Fruit fly (Drosophila melanogaster) whole organism, pupa: ENCODE results near the gene Sdhaf3.
A peak's percentile ranks its signal among the peaks of the same experiment; 100 is the strongest.

ENCODE experiments used
- CG10348 ChIP-seq: fragments of 200-800 bp; sonication (Bioruptor generic); IDR thresholded peaks from 2 replicates; pipeline ENCODE4 v1.3.6; 2022; ENCODE audit warnings: missing biosample characterization, missing genetic modification characterization
- CG12605 ChIP-seq: fragments of 200-800 bp; sonication (Bioruptor generic); IDR thresholded peaks from 2 replicates; pipeline ENCODE4 v1.3.6; 2022; ENCODE audit warnings: missing biosample characterization, missing genetic modification characterization
- CG13204 ChIP-seq: fragments of 200-800 bp; sonication (Bioruptor generic); optimal IDR thresholded peaks from 2 replicates; lab custom pipeline; 2018; ENCODE audit warnings: missing biosample characterization, mild to moderate bottlenecking, missing genetic modification characterization, moderate library complexity
- CG14655 ChIP-seq: fragments of 200-800 bp; sonication (Bioruptor generic); optimal IDR thresholded peaks from 3 replicates; lab custom pipeline; 2017; ENCODE audit warnings: mild to moderate bottlenecking, missing biosample characterization, missing genetic modification reagents, missing genetic modification characterization
- CG15710 ChIP-seq: fragments of 200-800 bp; sonication (Bioruptor generic); optimal IDR thresholded peaks from 2 replicates; lab custom pipeline; 2018; ENCODE audit warnings: missing biosample characterization, mild to moderate bottlenecking, missing genetic modification characterization, moderate library complexity
- CG17806 ChIP-seq: fragments of 200-800 bp; sonication (Bioruptor generic); optimal IDR thresholded peaks from 2 replicates; lab custom pipeline; 2018; ENCODE audit warnings: missing biosample characterization, mild to moderate bottlenecking, missing genetic modification characterization, moderate library complexity
- CG32121 ChIP-seq: fragments of 200-800 bp; sonication (Bioruptor generic); IDR thresholded peaks from 2 replicates; pipeline ENCODE4 v1.3.6; 2022; ENCODE audit warnings: missing biosample characterization, missing genetic modification characterization
- CG34367 ChIP-seq: fragments of 200-800 bp; sonication (Bioruptor generic); optimal IDR thresholded peaks from 2 replicates; lab custom pipeline; 2018; ENCODE audit warnings: missing biosample characterization, mild to moderate bottlenecking, missing genetic modification characterization
- CG4496 ChIP-seq: fragments of 200-800 bp; sonication (Bioruptor generic); IDR thresholded peaks from 3 replicates; pipeline ENCODE4 v1.3.6; 2022; ENCODE audit warnings: missing biosample characterization, missing genetic modification characterization
- CG8159 ChIP-seq: fragments of 200-800 bp; sonication (Bioruptor generic); optimal IDR thresholded peaks from 3 replicates; lab custom pipeline; 2018; ENCODE audit warnings: missing biosample characterization, mild to moderate bottlenecking, missing genetic modification characterization, moderate library complexity
- CG8301 ChIP-seq: fragments of 200-800 bp; sonication (Bioruptor generic); optimal IDR thresholded peaks from 2 replicates; lab custom pipeline; 2018; ENCODE audit warnings: missing biosample characterization, mild to moderate bottlenecking, missing genetic modification characterization
- CG9948 ChIP-seq: fragments of 200-800 bp; sonication (Bioruptor generic); optimal IDR thresholded peaks from 2 replicates; lab custom pipeline; 2018; ENCODE audit warnings: missing biosample characterization, mild to moderate bottlenecking, missing genetic modification characterization, moderate library complexity
- D1 ChIP-seq: fragments of 200-800 bp; sonication (Bioruptor generic); optimal IDR thresholded peaks from 2 replicates; lab custom pipeline; 2018; ENCODE audit warnings: missing biosample characterization, mild to moderate bottlenecking, missing genetic modification characterization, moderate library complexity
- EcR ChIP-seq: fragments of 200-800 bp; sonication (Bioruptor generic); optimal IDR thresholded peaks from 3 replicates; lab custom pipeline; 2019; ENCODE audit warnings: missing biosample characterization, missing genetic modification characterization, mild to moderate bottlenecking, moderate library complexity, missing genetic modification reagents
- Ets98B ChIP-seq: fragments of 200-800 bp; sonication (Bioruptor generic); IDR thresholded peaks from 2 replicates; pipeline ENCODE4 v1.3.6; 2022; ENCODE audit warnings: missing biosample characterization, missing genetic modification characterization
- Pif1A ChIP-seq: fragments of 200-800 bp; sonication (Bioruptor generic); optimal IDR thresholded peaks from 3 replicates; lab custom pipeline; 2016; ENCODE audit warnings: missing biosample characterization, missing genetic modification characterization
- Pif1B ChIP-seq: fragments of 200-800 bp; sonication (Bioruptor generic); optimal IDR thresholded peaks from 3 replicates; lab custom pipeline; 2016; ENCODE audit warnings: missing biosample characterization, missing genetic modification characterization
- Snoo ChIP-seq: fragments of 200-800 bp; sonication (Bioruptor generic); optimal IDR thresholded peaks from 3 replicates; lab custom pipeline; 2017; ENCODE audit warnings: missing biosample characterization, mild to moderate bottlenecking, missing genetic modification characterization, inconsistent platforms
- fd96Ca ChIP-seq: fragments of 200-800 bp; sonication (Bioruptor generic); IDR thresholded peaks from 3 replicates; pipeline ENCODE4 v1.3.6; 2022; ENCODE audit warnings: missing biosample characterization, missing genetic modification characterization
- gl ChIP-seq: fragments of 200-800 bp; sonication (Bioruptor generic); optimal IDR thresholded peaks from 2 replicates; lab custom pipeline; 2018; ENCODE audit warnings: missing biosample characterization, mild to moderate bottlenecking, missing genetic modification characterization
- rn ChIP-seq: fragments of 200-800 bp; sonication (Bioruptor generic); IDR thresholded peaks from 2 replicates; pipeline ENCODE4 v1.3.6; 2022; ENCODE audit warnings: missing biosample characterization, missing genetic modification characterization

Sdhaf3 gene

DNA sequence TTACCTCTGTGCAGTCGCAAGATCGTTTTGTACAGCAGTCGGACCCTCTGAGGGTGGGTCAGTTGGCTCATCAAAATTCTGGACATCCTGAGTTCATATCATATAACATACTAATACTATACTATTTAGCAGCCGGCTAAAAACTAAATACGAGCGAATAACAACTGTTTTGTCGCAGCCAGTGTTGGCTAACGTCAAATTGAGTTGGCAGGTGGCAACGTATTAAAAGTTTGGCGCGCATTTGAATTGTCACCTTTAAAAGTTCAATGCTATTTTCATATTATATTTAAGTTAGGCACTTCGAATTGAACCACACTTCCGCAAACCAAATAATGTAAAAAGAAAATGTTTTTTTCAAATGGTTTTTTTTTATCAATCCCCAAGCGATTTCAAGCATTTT, at the start of gene Sdhaf3:
TSS of gene Sdhaf3 (minus strand) at position 177 of the 400 bp plus-strand sequence.
- TF ChIP-seq CG15710 (tag; lab: Kevin White, UChicago) (no peak), CG8301 (no peak), CG4496 (GFP tag; lab: Robert Waterston, UW) (no peak), CG14655 (GFP tag; lab: Kevin White, UChicago) (no peak), CG12605 (GFP tag; lab: Robert Waterston, UW) (no peak), CG10348 (GFP tag; lab: Robert Waterston, UW) (no peak), fd96Ca (GFP tag; lab: Robert Waterston, UW) (no peak), Pif1B (GFP tag; lab: Kevin White, UChicago) (no peak), EcR (GFP tag; lab: Kevin White, UChicago) (no peak), CG9948 (tag; lab: Kevin White, UChicago) (no peak), CG32121 (no peak), CG34367 (tag; lab: Kevin White, UChicago) (no peak), CG8159 (tag; lab: Kevin White, UChicago) (no peak), CG13204 (GFP tag; lab: Kevin White, UChicago) (no peak), Ets98B (no peak)

DNA sequence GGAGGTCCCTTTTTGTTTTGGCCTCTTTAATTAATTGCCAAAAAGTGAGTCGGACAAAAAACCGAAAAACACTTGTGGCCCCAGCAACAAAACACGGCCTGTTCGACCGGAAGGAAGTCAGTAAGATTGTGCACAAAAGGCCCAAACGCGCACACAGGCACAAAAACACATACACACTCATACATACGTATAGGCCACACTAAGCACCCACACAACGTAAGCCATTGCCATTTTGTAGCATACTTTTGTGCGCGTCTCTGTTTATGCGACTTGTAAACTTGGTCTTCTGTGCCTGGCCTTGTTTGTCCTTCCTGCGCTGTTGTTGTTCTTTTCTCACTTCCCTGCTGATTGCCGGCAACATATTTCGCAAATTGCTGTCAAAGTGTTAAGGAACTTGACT, 48.2 kb upstream of the Sdhaf3 start:
- TF ChIP-seq Ets98B (no peak), CG9948 (tag; lab: Kevin White, UChicago) (no peak), gl (tag; lab: Kevin White, UChicago) (no peak), CG15710 (tag; lab: Kevin White, UChicago) (no peak), CG13204 (GFP tag; lab: Kevin White, UChicago) (no peak), CG8301 (no peak), Pif1B (GFP tag; lab: Kevin White, UChicago) (no peak), Pif1A (GFP tag; lab: Kevin White, UChicago) (no peak)

DNA sequence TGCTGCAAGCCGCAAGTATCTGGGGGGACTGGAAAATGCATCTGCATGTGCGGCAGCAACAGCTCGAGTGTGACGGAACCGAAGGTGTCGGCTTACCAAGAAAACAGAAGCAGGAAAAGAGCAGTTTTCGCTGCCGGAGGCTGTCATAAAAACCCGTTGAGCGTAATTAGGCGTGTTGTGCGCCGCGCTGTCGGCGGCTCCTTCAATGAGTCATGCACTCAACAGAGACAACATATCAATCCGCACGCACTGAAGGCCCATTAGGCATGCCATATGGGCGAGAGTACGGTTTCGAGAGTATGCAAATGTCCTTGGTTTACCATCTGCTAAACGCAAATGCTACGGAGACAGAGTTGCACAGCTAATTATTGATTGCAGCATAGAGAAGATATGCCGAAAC, 46.2 kb upstream of the Sdhaf3 start:
- TF ChIP-seq CG10348 (GFP tag; lab: Robert Waterston, UW) (no peak), Pif1B (GFP tag; lab: Kevin White, UChicago) (no peak), gl (tag; lab: Kevin White, UChicago) (no peak), CG8159 (tag; lab: Kevin White, UChicago) (no peak), CG9948 (tag; lab: Kevin White, UChicago) (no peak), CG12605 (GFP tag; lab: Robert Waterston, UW) (no peak), EcR (GFP tag; lab: Kevin White, UChicago) (no peak), CG34367 (tag; lab: Kevin White, UChicago) (no peak), CG4496 (GFP tag; lab: Robert Waterston, UW) (no peak), Ets98B (no peak), CG14655 (GFP tag; lab: Kevin White, UChicago) (no peak), D1 (tag; lab: Kevin White, UChicago) (no peak), CG15710 (tag; lab: Kevin White, UChicago) (no peak)

DNA sequence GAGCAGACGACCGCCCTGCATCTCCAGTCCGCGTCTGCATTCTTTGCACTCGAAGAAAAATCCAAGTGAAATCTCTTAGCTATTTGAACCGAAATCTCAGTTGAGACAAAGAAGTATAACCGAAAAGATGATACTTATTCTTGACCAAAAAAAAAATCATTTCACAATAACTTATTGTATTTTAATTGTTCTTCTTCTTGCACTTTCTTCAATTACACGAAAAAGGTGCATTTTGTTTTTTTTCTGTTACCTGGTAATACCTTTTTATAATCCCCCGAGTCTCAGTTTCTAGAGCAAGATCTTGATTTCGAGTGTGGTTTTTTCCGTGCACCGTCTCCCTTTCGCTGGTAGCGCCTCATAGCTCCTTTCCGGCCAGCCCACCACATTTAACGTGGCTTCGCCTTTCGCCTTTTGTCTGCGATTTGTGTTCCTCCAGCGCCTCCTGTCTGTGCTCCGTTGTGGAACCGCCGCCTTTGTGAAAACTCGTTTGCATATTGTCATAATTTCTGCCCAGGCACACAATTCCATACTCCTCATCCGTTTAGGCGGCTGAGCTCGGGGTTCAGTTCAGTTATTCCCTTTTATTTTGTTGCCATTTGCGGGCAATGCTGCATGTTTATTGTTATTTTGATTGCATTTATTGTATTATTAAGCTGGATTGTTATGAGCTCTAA, 44.6 kb upstream of the Sdhaf3 start:
- 0 out of 3 replicates have a peak, but pooled peaks have one; percentile 25 for TF ChIP-seq fd96Ca (GFP tag; lab: Robert Waterston, UW)
- peak; percentile 60 for TF ChIP-seq Pif1A (GFP tag; lab: Kevin White, UChicago)
- no peak for TF ChIP-seq CG32121
- TF ChIP-seq CG8301: peak; percentile 87
- peak; percentile 86 for TF ChIP-seq CG9948 (tag; lab: Kevin White, UChicago)
- TF ChIP-seq gl (tag; lab: Kevin White, UChicago): peak; percentile 83
- peak; percentile 82 for TF ChIP-seq CG15710 (tag; lab: Kevin White, UChicago)
- peak; percentile 30; the same call in 1 of the 2 replicates for TF ChIP-seq Ets98B
- no peak for TF ChIP-seq CG10348 (GFP tag; lab: Robert Waterston, UW)
- TF ChIP-seq CG8159 (tag; lab: Kevin White, UChicago): peak; percentile 85
- no peak for TF ChIP-seq CG12605 (GFP tag; lab: Robert Waterston, UW)
- peak; percentile 81 for TF ChIP-seq D1 (tag; lab: Kevin White, UChicago)
- peak; percentile 19 for TF ChIP-seq EcR (GFP tag; lab: Kevin White, UChicago)
- peak; percentile 69 for TF ChIP-seq CG13204 (GFP tag; lab: Kevin White, UChicago)
- no peak for TF ChIP-seq rn (GFP tag; lab: Robert Waterston, UW)
- peak; percentile 86 for TF ChIP-seq CG14655 (GFP tag; lab: Kevin White, UChicago)
- peak; percentile 95 for TF ChIP-seq CG17806 (tag; lab: Kevin White, UChicago)
- TF ChIP-seq Snoo (tag; lab: Kevin White, UChicago): peak; percentile 13
- TF ChIP-seq CG4496 (GFP tag; lab: Robert Waterston, UW): no peak
- peak; percentile 36 for TF ChIP-seq Pif1B (GFP tag; lab: Kevin White, UChicago)
- TF ChIP-seq CG34367 (tag; lab: Kevin White, UChicago): peak; percentile 76
- TF ChIP-seq, all 21 proteins: peak for 16

DNA sequence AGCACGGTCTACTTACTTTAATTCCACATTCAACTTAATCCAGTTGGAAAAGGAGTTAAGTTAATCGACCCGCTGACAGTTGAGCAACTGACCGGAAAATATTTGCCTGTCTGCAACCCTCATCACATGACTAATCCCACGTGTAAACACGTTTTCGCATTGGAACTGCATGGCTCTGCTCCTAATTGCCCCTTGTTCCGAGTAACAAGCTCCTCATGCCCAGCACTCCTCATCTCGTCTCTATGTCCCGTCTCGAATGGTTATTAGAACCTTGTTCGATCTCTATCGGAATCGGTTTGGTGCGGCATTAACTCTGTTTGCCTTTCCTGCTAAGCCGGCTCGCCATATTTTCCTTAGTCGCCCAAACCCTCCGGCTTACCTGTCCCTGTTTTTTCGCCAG, 44.0 kb upstream of the Sdhaf3 start:
- TF ChIP-seq CG34367 (tag; lab: Kevin White, UChicago): no peak
- TF ChIP-seq CG13204 (GFP tag; lab: Kevin White, UChicago): no peak
- no peak for TF ChIP-seq Pif1B (GFP tag; lab: Kevin White, UChicago)
- TF ChIP-seq Pif1A (GFP tag; lab: Kevin White, UChicago): no peak
- no peak for TF ChIP-seq Snoo (tag; lab: Kevin White, UChicago)
- TF ChIP-seq, all 21 proteins: peak for 0
